Fruit fly (Drosophila melanogaster) whole organism, embryonic: ENCODE data around the gene mib1.
A peak's percentile ranks its signal among the peaks of the same experiment; 100 is the strongest.

Experiments
- Bdp1 ChIP-seq: fragments of 200-800 bp; sonication (Bioruptor generic); optimal IDR thresholded peaks from 3 replicates; lab custom pipeline; 2016; ENCODE audit warnings: missing biosample characterization, missing genetic modification characterization
- Bgb ChIP-seq: fragments of 200-800 bp; sonication (Bioruptor generic); IDR thresholded peaks from 2 replicates; pipeline ENCODE4 v1.3.6; 2022; ENCODE audit warnings: missing biosample characterization, missing genetic modification characterization; ENCODE audit not compliant: partially characterized antibody
- CG1024 ChIP-seq: fragments of 200-800 bp; sonication (Bioruptor generic); IDR thresholded peaks from 2 replicates; pipeline ENCODE4 v1.3.6; 2022; ENCODE audit warnings: missing biosample characterization, missing genetic modification characterization
- CG10462 ChIP-seq: fragments of 200-800 bp; sonication (Bioruptor generic); optimal IDR thresholded peaks from 2 replicates; lab custom pipeline; 2016; ENCODE audit warnings: missing biosample characterization, missing genetic modification characterization
- CG11398 ChIP-seq: fragments of 200-800 bp; sonication (Bioruptor generic); optimal IDR thresholded peaks from 2 replicates; lab custom pipeline; 2016; ENCODE audit warnings: missing biosample characterization, missing genetic modification characterization
- CG12769 ChIP-seq: fragments of 200-800 bp; sonication (Bioruptor generic); optimal IDR thresholded peaks from 2 replicates; lab custom pipeline; 2019; ENCODE audit warnings: missing biosample characterization, mild to moderate bottlenecking, missing genetic modification characterization, moderate library complexity
- CG14441 ChIP-seq: fragments of 200-800 bp; sonication (Bioruptor generic); IDR thresholded peaks from 2 replicates; pipeline ENCODE4 v1.3.6; 2022; ENCODE audit warnings: missing biosample characterization, missing genetic modification characterization
- CG17361 ChIP-seq: fragments of 200-800 bp; sonication (Bioruptor generic); IDR thresholded peaks from 3 replicates; pipeline ENCODE4 v1.3.6; 2022; ENCODE audit warnings: missing biosample characterization, missing genetic modification characterization
- CG17829 ChIP-seq: fragments of 200-800 bp; optimal IDR thresholded peaks from 2 replicates; lab custom pipeline; 2019; ENCODE audit warnings: missing biosample characterization, mild to moderate bottlenecking, missing genetic modification characterization, moderate library complexity
- CG2120 ChIP-seq: fragments of 200-800 bp; sonication (Bioruptor generic); optimal IDR thresholded peaks from 3 replicates; lab custom pipeline; 2016; ENCODE audit warnings: missing biosample characterization, missing genetic modification characterization
- CG2129 ChIP-seq: fragments of 200-800 bp; sonication (Bioruptor generic); IDR thresholded peaks from 2 replicates; pipeline ENCODE4 v1.3.6; 2022; ENCODE audit warnings: missing biosample characterization, missing genetic modification characterization; ENCODE audit not compliant: partially characterized antibody
- CG32767 ChIP-seq: fragments of 200-800 bp; sonication (Bioruptor generic); IDR thresholded peaks from 2 replicates; pipeline ENCODE4 v1.3.6; 2022; ENCODE audit warnings: missing biosample characterization, missing genetic modification characterization
- CG3407 ChIP-seq: fragments of 200-800 bp; sonication (Bioruptor generic); optimal IDR thresholded peaks from 2 replicates; lab custom pipeline; 2018; ENCODE audit warnings: missing biosample characterization, mild to moderate bottlenecking, missing genetic modification characterization
- CG34422 ChIP-seq: fragments of 200-800 bp; sonication (Bioruptor generic); IDR thresholded peaks from 3 replicates; pipeline ENCODE4 v1.3.6; 2022; ENCODE audit warnings: missing biosample characterization, missing genetic modification characterization
- CG3838 ChIP-seq: fragments of 200-800 bp; sonication (Bioruptor generic); optimal IDR thresholded peaks from 3 replicates; lab custom pipeline; 2016; ENCODE audit warnings: missing biosample characterization, missing genetic modification characterization
- CG4360 ChIP-seq: fragments of 200-800 bp; sonication (Bioruptor generic); IDR thresholded peaks from 2 replicates; pipeline ENCODE4 v1.3.6; 2022; ENCODE audit warnings: missing biosample characterization, missing genetic modification characterization
- CG5953 ChIP-seq: fragments of 200-800 bp; sonication (Bioruptor generic); IDR thresholded peaks from 2 replicates; pipeline ENCODE4 v1.3.6; 2022; ENCODE audit warnings: missing biosample characterization, missing genetic modification characterization
- CG6791 ChIP-seq: fragments of 200-800 bp; sonication (Bioruptor generic); IDR thresholded peaks from 3 replicates; pipeline ENCODE4 v1.3.6; 2022; ENCODE audit warnings: missing biosample characterization, missing genetic modification characterization; ENCODE audit not compliant: partially characterized antibody
- CG7556 ChIP-seq: fragments of 200-800 bp; sonication (Bioruptor generic); optimal IDR thresholded peaks from 2 replicates; lab custom pipeline; 2017; ENCODE audit warnings: missing biosample characterization, mild to moderate bottlenecking, missing genetic modification characterization
- CG7928 ChIP-seq: fragments of 200-800 bp; sonication (Bioruptor generic); optimal IDR thresholded peaks from 2 replicates; lab custom pipeline; 2017; ENCODE audit warnings: missing biosample characterization, mild to moderate bottlenecking, missing genetic modification characterization
- CG8290 ChIP-seq, 3 experiments: fragments of 200-800 bp; sonication (Bioruptor generic); optimal IDR thresholded peaks; 2 replicates each; lab custom pipeline; 2016 to 2019; ENCODE audit warnings: missing biosample characterization in 3 of 3, missing genetic modification characterization in 3 of 3, mild to moderate bottlenecking in 2 of 3, moderate library complexity in 1 of 3
- E2f1 ChIP-seq: fragments of 200-800 bp; sonication (Bioruptor generic); IDR thresholded peaks from 2 replicates; pipeline ENCODE4 v1.3.6; 2022; ENCODE audit warnings: missing biosample characterization, missing genetic modification characterization
- Eip74EF ChIP-seq, 2 experiments: fragments of 200-800 bp in 1 of 2; fragments of >200 bp in 1 of 2; sonication (Bioruptor generic) in 1 of 2; optimal IDR thresholded peaks; 2 replicates each; lab custom pipeline; 2017 to 2019; ENCODE audit warnings: missing biosample characterization in 2 of 2, missing genetic modification characterization in 2 of 2, mild to moderate bottlenecking in 1 of 2, moderate library complexity in 1 of 2
- Fer1 ChIP-seq: fragments of 200-800 bp; sonication (Bioruptor generic); optimal IDR thresholded peaks from 2 replicates; lab custom pipeline; 2017; ENCODE audit warnings: missing biosample characterization, mild to moderate bottlenecking, missing genetic modification characterization
- NFAT ChIP-seq: fragments of 200-800 bp; sonication (Bioruptor generic); IDR thresholded peaks from 2 replicates; pipeline ENCODE4 v1.3.6; 2022; ENCODE audit warnings: missing biosample characterization, missing genetic modification characterization
- NK7.1 ChIP-seq: fragments of 200-800 bp; sonication (Bioruptor generic); optimal IDR thresholded peaks from 3 replicates; lab custom pipeline; 2016; ENCODE audit warnings: missing biosample characterization, missing genetic modification characterization
- Nf-YB ChIP-seq: fragments of 200-800 bp; sonication (Bioruptor generic); optimal IDR thresholded peaks from 3 replicates; lab custom pipeline; 2019; ENCODE audit warnings: missing biosample characterization, mild to moderate bottlenecking, missing genetic modification characterization, moderate library complexity
- Trl ChIP-seq, 3 experiments: fragments of >200 bp in 2 of 3; fragments of 200-800 bp in 1 of 3; sonication (Bioruptor generic) in 1 of 3; optimal IDR thresholded peaks; 2 replicates in 1 of 3; 3 replicates in 2 of 3; lab custom pipeline; 2016 to 2017; ENCODE audit warnings: missing biosample characterization in 1 of 3, missing genetic modification characterization in 1 of 3
- chn ChIP-seq: fragments of 200-800 bp; sonication (Bioruptor generic); optimal IDR thresholded peaks from 2 replicates; lab custom pipeline; 2016; ENCODE audit warnings: missing biosample characterization, missing genetic modification characterization
- crp ChIP-seq, 2 experiments: fragments of 200-800 bp; sonication (Bioruptor generic); optimal IDR thresholded peaks; 2 replicates in 1 of 2; 3 replicates in 1 of 2; lab custom pipeline; 2017; ENCODE audit warnings: missing biosample characterization in 2 of 2, missing genetic modification characterization in 2 of 2, mild to moderate bottlenecking in 1 of 2, moderate library complexity in 1 of 2
- cwo ChIP-seq: fragments of 200-800 bp; sonication (Bioruptor generic); optimal IDR thresholded peaks from 3 replicates; lab custom pipeline; 2017; ENCODE audit warnings: missing biosample characterization, missing genetic modification characterization, mild to moderate bottlenecking, moderate library complexity, missing genetic modification reagents
- dan ChIP-seq: fragments of 200-800 bp; sonication (Bioruptor generic); IDR thresholded peaks from 2 replicates; pipeline ENCODE4 v1.3.6; 2022; ENCODE audit warnings: missing biosample characterization, missing genetic modification characterization
- gro ChIP-seq: fragments of 200-800 bp; sonication (Bioruptor generic); optimal IDR thresholded peaks from 2 replicates; lab custom pipeline; 2016; ENCODE audit warnings: missing biosample characterization, missing genetic modification characterization
- hbn ChIP-seq: fragments of 200-800 bp; sonication (Bioruptor generic); IDR thresholded peaks from 2 replicates; pipeline ENCODE4 v1.3.6; 2022; ENCODE audit warnings: missing biosample characterization, missing genetic modification characterization; ENCODE audit not compliant: partially characterized antibody
- inv ChIP-seq: fragments of 200-800 bp; sonication (Bioruptor generic); IDR thresholded peaks from 2 replicates; pipeline ENCODE4 v1.3.6; 2022; ENCODE audit warnings: missing biosample characterization, missing genetic modification characterization; ENCODE audit not compliant: partially characterized antibody
- lola ChIP-seq, 3 experiments: fragments of >200 bp in 2 of 3; fragments of 200-800 bp in 1 of 3; sonication (Bioruptor generic) in 1 of 3; optimal IDR thresholded peaks; 2 replicates each; lab custom pipeline; 2017 to 2019; ENCODE audit warnings: missing biosample characterization in 3 of 3, missing genetic modification characterization in 3 of 3, mild to moderate bottlenecking in 1 of 3, moderate library complexity in 1 of 3
- pho ChIP-seq: fragments of 200-800 bp; sonication (Bioruptor generic); optimal IDR thresholded peaks from 2 replicates; lab custom pipeline; 2016; ENCODE audit warnings: missing biosample characterization, missing genetic modification characterization
- psq ChIP-seq: fragments of 200-800 bp; sonication (Bioruptor generic); optimal IDR thresholded peaks from 2 replicates; lab custom pipeline; 2017; ENCODE audit warnings: missing biosample characterization, missing genetic modification characterization
- pzg ChIP-seq: fragments of 200-800 bp; sonication (Bioruptor generic); optimal IDR thresholded peaks from 3 replicates; lab custom pipeline; 2018; ENCODE audit warnings: missing biosample characterization, mild to moderate bottlenecking, missing genetic modification characterization, moderate library complexity
- ranshi ChIP-seq: fragments of 200-800 bp; sonication (Bioruptor generic); IDR thresholded peaks from 2 replicates; pipeline ENCODE4 v1.3.6; 2022; ENCODE audit warnings: missing biosample characterization, missing genetic modification characterization
- salm ChIP-seq: fragments of 200-800 bp; sonication (Bioruptor generic); optimal IDR thresholded peaks from 2 replicates; lab custom pipeline; 2018; ENCODE audit warnings: missing biosample characterization, mild to moderate bottlenecking, missing genetic modification characterization
- sima ChIP-seq: fragments of 200-800 bp; sonication (Bioruptor generic); optimal IDR thresholded peaks from 2 replicates; lab custom pipeline; 2016; ENCODE audit warnings: missing biosample characterization, missing genetic modification characterization
- slou ChIP-seq: fragments of 200-800 bp; sonication (Bioruptor generic); optimal IDR thresholded peaks from 3 replicates; lab custom pipeline; 2016; ENCODE audit warnings: missing biosample characterization, missing genetic modification characterization
- twi ChIP-seq: fragments of 200-800 bp; optimal IDR thresholded peaks from 2 replicates; lab custom pipeline; 2019; ENCODE audit warnings: missing biosample characterization, mild to moderate bottlenecking, missing genetic modification characterization, moderate library complexity
- tx ChIP-seq: fragments of 200-800 bp; sonication (Bioruptor generic); optimal IDR thresholded peaks from 2 replicates; lab custom pipeline; 2016; ENCODE audit warnings: missing biosample characterization, missing genetic modification characterization
- unpg ChIP-seq: fragments of 200-800 bp; sonication (Bioruptor generic); optimal IDR thresholded peaks from 3 replicates; lab custom pipeline; 2018; ENCODE audit warnings: missing biosample characterization, mild to moderate bottlenecking, missing genetic modification characterization, moderate library complexity
- vnd ChIP-seq: fragments of 200-800 bp; sonication (Bioruptor generic); IDR thresholded peaks from 3 replicates; pipeline ENCODE4 v1.3.6; 2022; ENCODE audit warnings: missing biosample characterization, missing genetic modification characterization; ENCODE audit not compliant: partially characterized antibody
- wdn ChIP-seq: fragments of 200-800 bp; sonication (Bioruptor generic); IDR thresholded peaks from 2 replicates; pipeline ENCODE4 v1.3.6; 2022; ENCODE audit warnings: missing biosample characterization, missing genetic modification characterization

The mib1 gene

DNA sequence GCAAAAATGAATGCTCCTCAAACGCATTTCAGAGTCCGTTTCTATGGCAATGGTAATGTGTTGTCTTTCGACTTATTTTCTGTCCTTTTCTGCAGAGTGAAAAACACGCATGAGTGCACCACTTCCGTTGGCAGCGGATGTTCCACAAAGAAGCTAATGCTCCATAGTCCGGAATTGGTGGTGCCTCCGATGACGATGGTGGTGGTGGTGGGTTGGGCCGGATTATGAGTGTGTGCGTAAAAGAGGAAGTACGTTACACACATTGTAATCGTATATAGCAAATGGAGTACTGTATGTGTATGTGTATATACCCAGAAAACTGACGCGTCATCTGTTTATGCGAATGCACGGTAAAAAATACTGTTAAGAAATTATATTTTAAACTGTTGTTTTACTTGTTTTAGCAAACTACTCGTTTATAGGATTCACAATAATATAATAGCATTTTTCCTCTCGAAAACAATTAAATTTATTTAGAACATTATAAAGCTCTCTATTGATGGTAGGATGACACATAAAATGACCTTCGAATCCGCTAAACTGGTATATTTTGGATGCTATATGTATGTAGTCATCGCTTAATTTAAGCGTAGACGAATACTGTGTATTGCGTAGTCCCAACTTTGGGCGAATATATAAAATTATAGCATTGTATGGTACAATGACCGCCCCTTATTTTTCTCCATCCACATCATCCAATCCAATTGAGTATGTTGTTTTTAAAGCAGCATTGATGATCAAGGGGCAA, 33.6 kb upstream of the mib1 start (continued):
- TF ChIP-seq CG11398 (GFP tag; lab: Kevin White, UChicago) (no peak), salm (tag; lab: Kevin White, UChicago) (peak; percentile 54), psq (GFP tag; lab: Kevin White, UChicago) (no peak), dan (no peak), Bdp1 (GFP tag; lab: Kevin White, UChicago) (no peak), tx (no peak), ranshi (peak; percentile 52), chn (GFP tag; lab: Kevin White, UChicago) (no peak), sima (GFP tag; lab: Kevin White, UChicago) (no peak), wdn (peak; percentile 53; the same call in 1 of the 2 replicates), CG34422 (GFP tag; lab: Robert Waterston, UW) (peak; percentile 65), Nf-YB (GFP tag; lab: Kevin White, UChicago) (no peak), Bgb (GFP tag; lab: Robert Waterston, UW) (no peak), pzg (GFP tag; lab: Kevin White, UChicago) (no peak), cwo (GFP tag; lab: Kevin White, UChicago) (no peak), Trl (optimal IDR thresholded peaks at IDR 0.05; lab: Kevin White, UChicago) (no peak), Trl (GFP tag; optimal IDR thresholded peaks at IDR 0.05; lab: Kevin White, UChicago) (no peak), CG32767 (GFP tag; lab: Robert Waterston, UW) (peak; percentile 65), CG14441 (GFP tag; lab: Robert Waterston, UW) (no peak), slou (GFP tag; lab: Kevin White, UChicago) (no peak), CG6791 (GFP tag; lab: Robert Waterston, UW) (no peak), crp (GFP tag; optimal IDR thresholded peaks at IDR 0.05; lab: Kevin White, UChicago) (no peak), CG17829 (tag; lab: Kevin White, UChicago) (peak; percentile 40), pho (GFP tag; lab: Kevin White, UChicago) (no peak), NFAT (GFP tag; lab: Robert Waterston, UW) (peak; percentile 14; the same call in 1 of the 2 replicates), Fer1 (GFP tag; lab: Kevin White, UChicago) (no peak), CG5953 (GFP tag; lab: Robert Waterston, UW) (no peak), lola (GFP tag; optimal IDR thresholded peaks at IDR 0.05; lab: Kevin White, UChicago) (peak in 1 of 3 experiments; percentile 64), CG12769 (tag; lab: Kevin White, UChicago) (no peak), gro (GFP tag; lab: Kevin White, UChicago) (no peak), hbn (no peak), CG7556 (GFP tag; lab: Kevin White, UChicago) (peak; percentile 75), CG2129 (GFP tag; lab: Robert Waterston, UW) (no peak), CG10462 (GFP tag; lab: Kevin White, UChicago) (no peak), CG4360 (GFP tag; lab: Robert Waterston, UW) (0 out of 2 replicates have a peak, but pooled peaks have one; percentile 5), unpg (peak; percentile 73), CG8290 (GFP tag; optimal IDR thresholded peaks at IDR 0.05; lab: Kevin White, UChicago) (no peak), CG8290 (tag; optimal IDR thresholded peaks at IDR 0.05; lab: Kevin White, UChicago) (peak in 1 of 2 experiments; percentile 44), CG1024 (GFP tag; lab: Robert Waterston, UW) (0 out of 2 replicates have a peak, but pooled peaks have one; percentile 25), inv (GFP tag; lab: Robert Waterston, UW) (no peak), CG17361 (GFP tag; lab: Robert Waterston, UW) (no peak; the same call in 1 of the 3 replicates), CG3838 (GFP tag; lab: Kevin White, UChicago) (no peak), CG2120 (GFP tag; lab: Kevin White, UChicago) (no peak), E2f1 (GFP tag; lab: Robert Waterston, UW) (peak; percentile 58), Eip74EF (GFP tag; optimal IDR thresholded peaks at IDR 0.05; lab: Kevin White, UChicago) (peak in 1 of 2 experiments; percentile 58), twi (tag; lab: Kevin White, UChicago) (no peak), CG3407 (GFP tag; lab: Kevin White, UChicago) (no peak), NK7.1 (GFP tag; lab: Kevin White, UChicago) (no peak), vnd (GFP tag; lab: Robert Waterston, UW) (no peak), CG7928 (no peak)
